Fruit fly (Drosophila melanogaster): Measurements from ENCODE around the gene ppk20.

Gene ppk20

dm6 chr3R:29668777-29669176, at the start of gene ppk20, which contains the start of gene ppk30:
TSS of gene ppk20 (minus strand) at chr3R:29668877.
TSS of gene ppk30 (plus strand) at chr3R:29669149.
- no peak for TF ChIP-seq CTCF (optimal IDR thresholded peaks at IDR 0.05)
- no peak for TF ChIP-seq CG8478 (optimal IDR thresholded peaks at IDR 0.05)

dm6 chr3R:29718363-29718762, 49.7 kb upstream of the ppk20 start, which contains the start of gene CG15506:
TSS of gene CG15506 (plus strand) at chr3R:29718663.
- no peak for TF ChIP-seq CTCF (optimal IDR thresholded peaks at IDR 0.05)
- no peak for TF ChIP-seq CG8478 (optimal IDR thresholded peaks at IDR 0.05)

dm6 chr3R:29717519-29717918, 48.8 kb upstream of the ppk20 start:
- no peak for TF ChIP-seq CG8478 (optimal IDR thresholded peaks at IDR 0.05)
- no peak for TF ChIP-seq CTCF (optimal IDR thresholded peaks at IDR 0.05)

dm6 chr3R:29716782-29717317, 48.2 kb upstream of the ppk20 start, which contains the start of gene Obp99b:
TSS of gene Obp99b (minus strand) at chr3R:29716896.
- no peak for TF ChIP-seq CG8478 (optimal IDR thresholded peaks at IDR 0.05)
- peak; percentile 96 to 98 for TF ChIP-seq CTCF (optimal IDR thresholded peaks at IDR 0.05)

- TF ChIP-seq CG8478 (optimal IDR thresholded peaks at IDR 0.05) (no peak), CTCF (optimal IDR thresholded peaks at IDR 0.05) (peak; percentile 84 to 88)
These were observed 47.5 kb upstream of the ppk20 start for dm6 chr3R:29716043-29716781.

dm6 chr3R:29715277-29715676, 46.6 kb upstream of the ppk20 start, which contains the start of gene Dup99B:
TSS of gene Dup99B (minus strand) at chr3R:29715377.
- no peak for TF ChIP-seq CG8478 (optimal IDR thresholded peaks at IDR 0.05)
- no peak for TF ChIP-seq CTCF (optimal IDR thresholded peaks at IDR 0.05)

dm6 chr3R:29714314-29714713, 45.6 kb upstream of the ppk20 start, which contains the start of gene Obp99d:
TSS of gene Obp99d (plus strand) at chr3R:29714505.
- peak in 1 of 2 experiments; percentile 22 for TF ChIP-seq CTCF (optimal IDR thresholded peaks at IDR 0.05)
- TF ChIP-seq CG8478 (optimal IDR thresholded peaks at IDR 0.05) = no peak

- no peak for TF ChIP-seq CTCF (optimal IDR thresholded peaks at IDR 0.05)
- TF ChIP-seq CG8478 (optimal IDR thresholded peaks at IDR 0.05) = no peak
These were observed 42.8 kb upstream of the ppk20 start for dm6 chr3R:29711434-29711833.

- TF ChIP-seq CG8478 (optimal IDR thresholded peaks at IDR 0.05) = no peak
- no peak for TF ChIP-seq CTCF (optimal IDR thresholded peaks at IDR 0.05)
These were observed 39.6 kb upstream of the ppk20 start for dm6 chr3R:29708322-29708721.

- TF ChIP-seq CG8478 (optimal IDR thresholded peaks at IDR 0.05) (no peak), CTCF (optimal IDR thresholded peaks at IDR 0.05) (no peak)
These were observed 38.6 kb upstream of the ppk20 start for dm6 chr3R:29707258-29707657.

- no peak for TF ChIP-seq CTCF (optimal IDR thresholded peaks at IDR 0.05)
- no peak for TF ChIP-seq CG8478 (optimal IDR thresholded peaks at IDR 0.05)
These were observed 37.2 kb upstream of the ppk20 start for dm6 chr3R:29705789-29706303.

- no peak for TF ChIP-seq CTCF (optimal IDR thresholded peaks at IDR 0.05)
- no peak for TF ChIP-seq CG8478 (optimal IDR thresholded peaks at IDR 0.05)
These were observed 35.9 kb upstream of the ppk20 start for dm6 chr3R:29704557-29704956.

- TF ChIP-seq CG8478 (optimal IDR thresholded peaks at IDR 0.05) = no peak
- TF ChIP-seq CTCF (optimal IDR thresholded peaks at IDR 0.05) = no peak
These were observed 33.1 kb upstream of the ppk20 start for dm6 chr3R:29701739-29702138.

dm6 chr3R:29699220-29699619, 30.5 kb upstream of the ppk20 start:
- no peak for TF ChIP-seq CTCF (optimal IDR thresholded peaks at IDR 0.05)
- TF ChIP-seq CG8478 (optimal IDR thresholded peaks at IDR 0.05) = no peak

dm6 chr3R:29697841-29698240, 29.2 kb upstream of the ppk20 start:
- TF ChIP-seq CTCF (optimal IDR thresholded peaks at IDR 0.05) (no peak), CG8478 (optimal IDR thresholded peaks at IDR 0.05) (no peak)

dm6 chr3R:29696359-29696758, 27.7 kb upstream of the ppk20 start:
- TF ChIP-seq CTCF (optimal IDR thresholded peaks at IDR 0.05) (no peak), CG8478 (optimal IDR thresholded peaks at IDR 0.05) (no peak)
